Worm (Caenorhabditis elegans): ENCODE measurements around the gene Y57G11C.48.
"Not testable (repeated sequence)": the region's sequence is repeated elsewhere in the genome, so short reads cannot be mapped to it uniquely, and the experiment has no call there.

Y57G11C.48 gene

ce11 chrIV:14956693-14957281, 12.7 kb upstream of the Y57G11C.48 start:
- TF ChIP-seq med-1 (GFP tag; optimal IDR thresholded peaks at IDR 0.05; ENCODE audit: insufficient read depth) (no peak), ref-1 (GFP tag; conservative IDR thresholded peaks at IDR 0.05) (no peak), klf-2 (GFP tag; conservative IDR thresholded peaks at IDR 0.05) (no peak), flt-1 (GFP tag; IDR thresholded peaks at IDR 0.05) (no peak), ztf-29 (GFP tag; IDR thresholded peaks at IDR 0.05) (no peak), ztf-23 (GFP tag; IDR thresholded peaks at IDR 0.05) (no peak), tab-1 (GFP tag; IDR thresholded peaks at IDR 0.05) (no peak), cog-1 (tag; optimal IDR thresholded peaks at IDR 0.05) (no peak), T22C8.4 (GFP tag; IDR thresholded peaks at IDR 0.05) (no peak)

- TF ChIP-seq med-1 (GFP tag; optimal IDR thresholded peaks at IDR 0.05; ENCODE audit: insufficient read depth) (no peak), ref-1 (GFP tag; conservative IDR thresholded peaks at IDR 0.05) (no peak), T22C8.4 (GFP tag; IDR thresholded peaks at IDR 0.05) (no peak), ztf-29 (GFP tag; IDR thresholded peaks at IDR 0.05) (no peak)
Measured at ce11 chrIV:14954842-14955241, 10.7 kb upstream of the Y57G11C.48 start.

ce11 chrIV:14953802-14954201, 9.7 kb upstream of the Y57G11C.48 start:
- no peak for TF ChIP-seq tab-1 (GFP tag; IDR thresholded peaks at IDR 0.05)
- no peak for TF ChIP-seq T22C8.4 (GFP tag; IDR thresholded peaks at IDR 0.05)
- no peak for TF ChIP-seq ref-1 (GFP tag; conservative IDR thresholded peaks at IDR 0.05)
- no peak for TF ChIP-seq ztf-29 (GFP tag; IDR thresholded peaks at IDR 0.05)
- TF ChIP-seq klf-2 (GFP tag; conservative IDR thresholded peaks at IDR 0.05) = no peak
- TF ChIP-seq cog-1 (tag; optimal IDR thresholded peaks at IDR 0.05) = no peak
- no peak for TF ChIP-seq med-1 (GFP tag; optimal IDR thresholded peaks at IDR 0.05; ENCODE audit: insufficient read depth)
- no peak for TF ChIP-seq ztf-23 (GFP tag; IDR thresholded peaks at IDR 0.05)
- no peak for TF ChIP-seq flt-1 (GFP tag; IDR thresholded peaks at IDR 0.05)

ce11 chrIV:14950468-14950867, 6.3 kb upstream of the Y57G11C.48 start, which contains the start of gene Y41E3.22:
TSS of gene Y41E3.22 (plus strand) at chrIV:14950710.
- TF ChIP-seq ref-1 (GFP tag; conservative IDR thresholded peaks at IDR 0.05) = no peak
- TF ChIP-seq med-1 (GFP tag; optimal IDR thresholded peaks at IDR 0.05; ENCODE audit: insufficient read depth) = no peak
- no peak for TF ChIP-seq ztf-23 (GFP tag; IDR thresholded peaks at IDR 0.05)
- TF ChIP-seq tab-1 (GFP tag; IDR thresholded peaks at IDR 0.05) = no peak
- no peak for TF ChIP-seq flt-1 (GFP tag; IDR thresholded peaks at IDR 0.05)
- no peak for TF ChIP-seq ztf-29 (GFP tag; IDR thresholded peaks at IDR 0.05)
- TF ChIP-seq cog-1 (tag; optimal IDR thresholded peaks at IDR 0.05) = no peak
- TF ChIP-seq T22C8.4 (GFP tag; IDR thresholded peaks at IDR 0.05) = no peak
- no peak for TF ChIP-seq klf-2 (GFP tag; conservative IDR thresholded peaks at IDR 0.05)

- TF ChIP-seq ztf-29 (GFP tag; IDR thresholded peaks at IDR 0.05) (no peak), T22C8.4 (GFP tag; IDR thresholded peaks at IDR 0.05) (no peak), med-1 (GFP tag; optimal IDR thresholded peaks at IDR 0.05; ENCODE audit: insufficient read depth) (no peak), flt-1 (GFP tag; IDR thresholded peaks at IDR 0.05) (no peak), tab-1 (GFP tag; IDR thresholded peaks at IDR 0.05) (no peak)
Measured at ce11 chrIV:14949048-14949447, 4.9 kb upstream of the Y57G11C.48 start.

- TF ChIP-seq T22C8.4 (GFP tag; IDR thresholded peaks at IDR 0.05); ref-1 (GFP tag; conservative IDR thresholded peaks at IDR 0.05); klf-2 (GFP tag; conservative IDR thresholded peaks at IDR 0.05): not testable (repeated sequence)
Measured at ce11 chrIV:14938596-14938995, 5.5 kb downstream of the Y57G11C.48 start, which contains the start of gene Y57G11C.30. TSS of gene Y57G11C.30 (plus strand) at chrIV:14938896.

- TF ChIP-seq klf-2 (GFP tag; conservative IDR thresholded peaks at IDR 0.05) = no peak
- TF ChIP-seq ref-1 (GFP tag; conservative IDR thresholded peaks at IDR 0.05) = no peak
- no peak for TF ChIP-seq flt-1 (GFP tag; IDR thresholded peaks at IDR 0.05)
- no peak for TF ChIP-seq med-1 (GFP tag; optimal IDR thresholded peaks at IDR 0.05; ENCODE audit: insufficient read depth)
- TF ChIP-seq ztf-29 (GFP tag; IDR thresholded peaks at IDR 0.05) = no peak
- TF ChIP-seq cog-1 (tag; optimal IDR thresholded peaks at IDR 0.05) = no peak
- no peak for TF ChIP-seq T22C8.4 (GFP tag; IDR thresholded peaks at IDR 0.05)
- no peak for TF ChIP-seq ztf-23 (GFP tag; IDR thresholded peaks at IDR 0.05)
- TF ChIP-seq tab-1 (GFP tag; IDR thresholded peaks at IDR 0.05) = no peak
Measured at ce11 chrIV:14937017-14937416, 7.1 kb downstream of the Y57G11C.48 start, which contains the start of gene Y57G11C.1144. TSS of gene Y57G11C.1144 (plus strand) at chrIV:14937317.

- TF ChIP-seq klf-2 (GFP tag; conservative IDR thresholded peaks at IDR 0.05) (no peak), cog-1 (tag; optimal IDR thresholded peaks at IDR 0.05) (no peak), ref-1 (GFP tag; conservative IDR thresholded peaks at IDR 0.05) (no peak), tab-1 (GFP tag; IDR thresholded peaks at IDR 0.05) (no peak), T22C8.4 (GFP tag; IDR thresholded peaks at IDR 0.05) (no peak), ztf-29 (GFP tag; IDR thresholded peaks at IDR 0.05) (no peak), ztf-23 (GFP tag; IDR thresholded peaks at IDR 0.05) (no peak), med-1 (GFP tag; optimal IDR thresholded peaks at IDR 0.05; ENCODE audit: insufficient read depth) (no peak)
Measured at ce11 chrIV:14932640-14933039, 11.5 kb downstream of the Y57G11C.48 start, which contains the start of gene Y57G11C.1131. TSS of gene Y57G11C.1131 (plus strand) at chrIV:14932972.

- no peak for TF ChIP-seq flt-1 (GFP tag; IDR thresholded peaks at IDR 0.05)
- no peak for TF ChIP-seq T22C8.4 (GFP tag; IDR thresholded peaks at IDR 0.05)
- TF ChIP-seq ztf-23 (GFP tag; IDR thresholded peaks at IDR 0.05) = no peak
- TF ChIP-seq ref-1 (GFP tag; conservative IDR thresholded peaks at IDR 0.05) = no peak
- no peak for TF ChIP-seq cog-1 (tag; optimal IDR thresholded peaks at IDR 0.05)
- TF ChIP-seq ztf-29 (GFP tag; IDR thresholded peaks at IDR 0.05) = no peak
- no peak for TF ChIP-seq tab-1 (GFP tag; IDR thresholded peaks at IDR 0.05)
- no peak for TF ChIP-seq med-1 (GFP tag; optimal IDR thresholded peaks at IDR 0.05; ENCODE audit: insufficient read depth)
- TF ChIP-seq klf-2 (GFP tag; conservative IDR thresholded peaks at IDR 0.05) = no peak
Measured at ce11 chrIV:14929421-14929820, 14.7 kb downstream of the Y57G11C.48 start, which contains the start of gene Y57G11C.28. TSS of gene Y57G11C.28 (plus strand) at chrIV:14929721.

ce11 chrIV:14919310-14919709, 24.8 kb downstream of the Y57G11C.48 start, which contains the start of gene ccch-5:
TSS of gene ccch-5 (plus strand) at chrIV:14919610.
- TF ChIP-seq ztf-29 (GFP tag; IDR thresholded peaks at IDR 0.05) = no peak
- no peak for TF ChIP-seq T22C8.4 (GFP tag; IDR thresholded peaks at IDR 0.05)
- TF ChIP-seq flt-1 (GFP tag; IDR thresholded peaks at IDR 0.05) = no peak
- TF ChIP-seq tab-1 (GFP tag; IDR thresholded peaks at IDR 0.05) = no peak
- TF ChIP-seq ref-1 (GFP tag; conservative IDR thresholded peaks at IDR 0.05) = no peak
- TF ChIP-seq ztf-23 (GFP tag; IDR thresholded peaks at IDR 0.05) = no peak
- TF ChIP-seq cog-1 (tag; optimal IDR thresholded peaks at IDR 0.05) = no peak
- TF ChIP-seq med-1 (GFP tag; optimal IDR thresholded peaks at IDR 0.05; ENCODE audit: insufficient read depth) = no peak
- no peak for TF ChIP-seq klf-2 (GFP tag; conservative IDR thresholded peaks at IDR 0.05)
